Worm (Caenorhabditis elegans): ENCODE data around the gene irld-15.
A peak's percentile ranks its signal among the peaks of the same experiment; 100 is the strongest.
"Not testable (repeated sequence)": the region's sequence is repeated elsewhere in the genome, so short reads cannot be mapped to it uniquely, and the experiment has no call there.

Gene irld-15

ce11 chrV:2336151-2336550 is 32.5 kb upstream of the irld-15 start, which contains the start of gene irld-28:
Gene irld-28 (minus strand): TSS chrV:2336251.
- TF ChIP-seq unc-86 (tag; optimal IDR thresholded peaks at IDR 0.05) (no peak), efl-1 (optimal IDR thresholded peaks at IDR 0.05) (no peak), efl-1 (GFP tag; optimal IDR thresholded peaks at IDR 0.05 in 1 of 2) (peak in 1 of 2 experiments; percentile 26)

DNA sequence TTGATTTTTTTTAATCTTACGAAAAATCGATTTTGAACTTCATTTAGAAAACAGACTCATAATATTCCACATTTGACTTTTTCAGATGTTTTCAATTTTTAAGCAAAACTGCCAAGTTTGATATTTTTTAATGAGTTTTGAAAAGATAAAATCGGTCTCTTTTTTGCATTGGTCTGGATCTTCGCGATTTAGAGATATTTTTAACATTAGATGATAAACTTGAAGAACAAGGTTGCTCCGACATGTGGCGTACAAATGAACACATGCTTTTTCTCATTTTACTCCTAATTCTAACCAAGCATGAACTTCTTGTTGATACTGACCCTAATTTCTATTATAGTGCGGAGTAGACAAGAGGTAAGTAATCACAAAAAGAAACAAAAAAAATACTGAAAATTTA is 27.9 kb upstream of the irld-15 start, which contains the start of gene irld-32:
TSS of gene irld-32 (plus strand) at position 301 of the 400 bp plus-strand sequence.
- not testable (repeated sequence) for TF ChIP-seq mab-9 (GFP tag; IDR thresholded peaks at IDR 0.05); ceh-88 (GFP tag; IDR thresholded peaks at IDR 0.05); efl-3 (GFP tag; optimal IDR thresholded peaks at IDR 0.05)

DNA sequence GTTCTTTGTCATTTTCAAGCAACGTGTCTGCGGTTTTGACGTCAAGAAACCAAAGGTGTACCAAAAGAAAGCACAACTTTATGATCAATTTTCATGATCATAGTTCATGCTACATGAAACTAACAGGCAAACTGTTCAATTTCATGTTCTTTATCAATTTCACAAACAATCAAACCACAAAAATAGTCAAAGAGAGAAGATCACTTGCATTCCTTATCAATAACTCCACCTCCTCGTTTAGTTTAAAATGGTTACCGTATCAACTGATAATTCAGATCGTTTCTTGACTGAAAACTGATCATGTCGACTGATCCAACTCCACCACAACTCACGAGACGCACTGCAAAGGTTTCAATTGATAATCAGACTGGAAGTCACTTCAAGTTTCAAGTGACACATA is 26.5 kb upstream of the irld-15 start, which contains the start of gene pud-1.1:
TSS of gene pud-1.1 (plus strand) at position 301 of the 400 bp plus-strand sequence.
- not testable (repeated sequence) for TF ChIP-seq fkh-8, dsc-1, nhr-76 (tag; optimal IDR thresholded peaks at IDR 0.05)

- TF ChIP-seq C34B4.2 (tag; optimal IDR thresholded peaks at IDR 0.05) (no peak), elt-3 (tag; optimal IDR thresholded peaks at IDR 0.05) (peak in 1 of 6 experiments; percentile 25), fos-1 (tag; optimal IDR thresholded peaks at IDR 0.05) (no peak), nhr-71 (tag; optimal IDR thresholded peaks at IDR 0.05) (peak; percentile 56), lin-14 (GFP tag; optimal IDR thresholded peaks at IDR 0.05) (peak; percentile 36), efl-1 (optimal IDR thresholded peaks at IDR 0.05) (no peak), efl-1 (GFP tag; optimal IDR thresholded peaks at IDR 0.05 in 1 of 2) (peak in 1 of 2 experiments; percentile 64), tlp-1 (tag; optimal IDR thresholded peaks at IDR 0.05) (peak; percentile 74), ceh-82 (tag; optimal IDR thresholded peaks at IDR 0.05) (no peak), elt-2 (tag; optimal IDR thresholded peaks at IDR 0.05) (peak; percentile 98), lin-35 (GFP tag; optimal IDR thresholded peaks at IDR 0.05) (peak in 1 of 2 experiments; percentile 15), dsc-1 (tag; optimal IDR thresholded peaks at IDR 0.05) (no peak), sptf-1 (tag; optimal IDR thresholded peaks at IDR 0.05) (no peak), nhr-20 (tag; optimal IDR thresholded peaks at IDR 0.05) (peak; percentile 30)
Measured at ce11 chrV:2327124-2327523, 23.4 kb upstream of the irld-15 start.

DNA sequence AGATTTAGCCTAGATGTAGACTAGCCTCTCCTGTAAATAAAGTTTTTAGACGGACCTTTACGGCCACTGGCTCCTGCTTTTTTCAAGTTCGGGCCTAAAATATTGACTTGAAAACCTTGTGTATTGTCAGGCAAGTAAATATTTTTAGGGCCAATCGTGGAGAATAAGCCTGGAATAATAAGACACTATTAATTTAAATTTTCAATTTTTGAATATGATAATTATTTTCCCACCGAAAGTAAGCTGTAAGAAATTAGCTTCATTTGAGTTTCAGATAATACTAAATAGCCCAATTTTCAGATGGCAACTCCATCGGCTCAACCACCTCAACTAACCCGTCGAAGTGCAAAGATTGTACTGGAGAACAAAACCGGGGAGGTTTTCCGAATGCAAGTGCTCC is 22.7 kb upstream of the irld-15 start, which contains the start of gene pud-4:
TSS of gene pud-4 (plus strand) at position 301 of the 400 bp plus-strand sequence.
- TF ChIP-seq unc-62 (GFP tag; optimal IDR thresholded peaks at IDR 0.05), result no peak
- no peak for TF ChIP-seq dpl-1 (GFP tag; optimal IDR thresholded peaks at IDR 0.05)
- TF ChIP-seq hlh-4 (tag; optimal IDR thresholded peaks at IDR 0.05), result no peak
- TF ChIP-seq egl-27 (tag; optimal IDR thresholded peaks at IDR 0.05), result no peak
- no peak for TF ChIP-seq fkh-4 (tag; optimal IDR thresholded peaks at IDR 0.05; ENCODE audit: borderline replicate concordance)
- no peak for TF ChIP-seq nhr-71 (tag; optimal IDR thresholded peaks at IDR 0.05)
- TF ChIP-seq blmp-1 (tag; optimal IDR thresholded peaks at IDR 0.05), result no peak
- TF ChIP-seq ceh-90 (tag; optimal IDR thresholded peaks at IDR 0.05), result no peak

DNA sequence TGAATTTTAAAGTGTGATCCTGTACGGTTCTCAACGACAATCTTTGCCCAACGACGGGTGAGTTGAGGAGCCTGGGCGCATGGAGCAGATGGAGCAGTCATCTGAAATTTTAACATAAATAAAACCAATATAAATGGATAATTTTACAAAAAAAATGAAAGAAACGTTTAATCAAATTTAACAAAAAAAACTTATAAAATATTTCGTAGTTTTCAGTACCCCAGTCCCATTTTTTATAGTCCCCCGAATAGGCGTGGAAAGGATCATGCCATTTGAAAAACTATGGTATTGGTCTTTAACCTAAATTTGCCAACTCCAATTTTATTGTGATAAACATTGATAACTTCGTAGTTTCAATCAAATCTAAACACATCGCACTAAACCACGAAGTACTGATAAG is 21.4 kb upstream of the irld-15 start, which contains the start of gene pud-3:
TSS of gene pud-3 (minus strand) at position 101 of the 400 bp plus-strand sequence.
- TF ChIP-seq nhr-71 (tag; optimal IDR thresholded peaks at IDR 0.05) (no peak), lin-14 (GFP tag; optimal IDR thresholded peaks at IDR 0.05) (no peak), nhr-47 (tag; optimal IDR thresholded peaks at IDR 0.05) (no peak), C04F5.9 (tag; optimal IDR thresholded peaks at IDR 0.05) (no peak), pax-3 (tag; optimal IDR thresholded peaks at IDR 0.05) (no peak), ets-5 (GFP tag; IDR thresholded peaks at IDR 0.05) (no peak), fos-1 (tag; optimal IDR thresholded peaks at IDR 0.05) (no peak), nhr-85 (tag) (no peak), fkh-10 (GFP tag; optimal IDR thresholded peaks at IDR 0.05) (no peak), nhr-90 (tag; optimal IDR thresholded peaks at IDR 0.05; ENCODE audit: poor library complexity) (no peak), blmp-1 (tag; optimal IDR thresholded peaks at IDR 0.05) (no peak), nhr-12 (tag; optimal IDR thresholded peaks at IDR 0.05) (no peak), efl-1 (optimal IDR thresholded peaks at IDR 0.05) (no peak), efl-1 (GFP tag; optimal IDR thresholded peaks at IDR 0.05 in 1 of 2) (no peak), tlp-1 (tag; optimal IDR thresholded peaks at IDR 0.05) (no peak), aly-2 (tag; optimal IDR thresholded peaks at IDR 0.05) (no peak), hlh-17 (GFP tag; optimal IDR thresholded peaks at IDR 0.05; ENCODE audit: borderline replicate concordance) (no peak), nhr-19 (GFP tag; conservative IDR thresholded peaks at IDR 0.05) (no peak), ces-1 (GFP tag; optimal IDR thresholded peaks at IDR 0.05) (no peak), Y116A8C.19 (tag; optimal IDR thresholded peaks at IDR 0.05; ENCODE audit: borderline replicate concordance) (no peak)

Data from whole organism, L1 larva.